Worm (Caenorhabditis elegans): ENCODE results near the gene str-37.

- peak; percentile 12 for TF ChIP-seq dve-1 (tag; optimal IDR thresholded peaks at IDR 0.05; ENCODE audit: insufficient read depth)
- no peak for TF ChIP-seq lin-29 (GFP tag; IDR thresholded peaks at IDR 0.05)
- TF ChIP-seq lin-15B (tag; optimal IDR thresholded peaks at IDR 0.05) = no peak
- TF ChIP-seq attf-4 (tag; optimal IDR thresholded peaks at IDR 0.05) = no peak
- no peak for TF ChIP-seq egl-27 (tag; optimal IDR thresholded peaks at IDR 0.05)
- no peak for TF ChIP-seq nhr-102 (tag; optimal IDR thresholded peaks at IDR 0.05)
- no peak for TF ChIP-seq T26A8.4 (GFP tag; IDR thresholded peaks at IDR 0.05)
- no peak for TF ChIP-seq daf-12 (tag; optimal IDR thresholded peaks at IDR 0.05)
- no peak for TF ChIP-seq nhr-11 (tag; optimal IDR thresholded peaks at IDR 0.05)
- no peak for TF ChIP-seq lin-13 (GFP tag; optimal IDR thresholded peaks at IDR 0.05)
- no peak for TF ChIP-seq unc-39 (tag; optimal IDR thresholded peaks at IDR 0.05)
Measured at ce11 chrV:13304663-13305188, 22.8 kb upstream of the str-37 start, which contains the start of gene C26E1.2.

Measured in whole organism, L4 larva.